Worm (Caenorhabditis elegans) whole organism, L1 larva: Measurements from ENCODE around the gene T10G3.1.

Experiments
- elt-2 ChIP-seq: sonication (generic microtip); optimal IDR thresholded peaks from 2 replicates; lab custom pipeline; 2016; ENCODE audit warnings: missing genetic modification characterization, mild to moderate bottlenecking, inconsistent platforms, missing compliant biosample characterization, missing genetic modification reagents
- fos-1 ChIP-seq: fragments of 150-350 bp; optimal IDR thresholded peaks from 2 replicates; lab custom pipeline; 2014; ENCODE audit warnings: missing biosample characterization, missing genetic modification characterization
- nhr-237 ChIP-seq: fragments of 150-350 bp; optimal IDR thresholded peaks from 2 replicates; lab custom pipeline; 2014; ENCODE audit warnings: missing biosample characterization, missing genetic modification characterization
- nhr-84 ChIP-seq: sonication (generic microtip); optimal IDR thresholded peaks from 2 replicates; lab custom pipeline; 2017; ENCODE audit warnings: missing biosample characterization, missing genetic modification characterization
- tbx-2 ChIP-seq: sonication (generic microtip); optimal IDR thresholded peaks from 2 replicates; lab custom pipeline; 2016; ENCODE audit warnings: missing genetic modification characterization, missing compliant biosample characterization
- unc-130 ChIP-seq: fragments of 150-350 bp; optimal IDR thresholded peaks from 2 replicates; lab custom pipeline; 2017; ENCODE audit warnings: missing biosample characterization, missing genetic modification characterization, inconsistent platforms

DNA sequence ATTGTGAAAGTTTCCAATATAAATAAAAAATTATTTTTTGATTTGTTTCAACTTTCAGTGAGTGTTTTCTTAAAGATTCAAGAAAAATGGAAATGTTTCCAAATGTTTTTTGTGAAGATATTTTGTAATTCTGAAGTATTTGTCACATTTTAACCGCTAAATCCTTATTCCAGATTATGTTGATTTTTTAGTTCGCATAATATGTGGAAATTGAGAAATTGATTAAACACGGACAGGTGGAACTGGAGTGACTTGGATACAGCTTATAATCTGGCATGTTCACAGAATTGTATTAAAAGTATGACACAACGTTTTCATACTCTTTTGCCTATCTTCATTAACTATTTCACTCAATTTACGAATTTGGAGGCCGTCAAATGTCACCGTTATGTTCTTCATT, 18.0 kb downstream of the T10G3.1 start, which contains the start of gene lurp-3:
- no peak for TF ChIP-seq tbx-2 (tag; lab: Kevin White, UChicago)
- no peak for TF ChIP-seq unc-130 (tag; lab: Kevin White, UChicago)
- no peak for TF ChIP-seq fos-1 (tag; lab: Kevin White, UChicago)
- no peak for TF ChIP-seq nhr-237 (tag; lab: Kevin White, UChicago)
- no peak for TF ChIP-seq nhr-84 (tag; lab: Kevin White, UChicago)
- TF ChIP-seq elt-2: no peak
